Worm (Caenorhabditis elegans): ENCODE results near the gene grl-27.

Gene grl-27

DNA sequence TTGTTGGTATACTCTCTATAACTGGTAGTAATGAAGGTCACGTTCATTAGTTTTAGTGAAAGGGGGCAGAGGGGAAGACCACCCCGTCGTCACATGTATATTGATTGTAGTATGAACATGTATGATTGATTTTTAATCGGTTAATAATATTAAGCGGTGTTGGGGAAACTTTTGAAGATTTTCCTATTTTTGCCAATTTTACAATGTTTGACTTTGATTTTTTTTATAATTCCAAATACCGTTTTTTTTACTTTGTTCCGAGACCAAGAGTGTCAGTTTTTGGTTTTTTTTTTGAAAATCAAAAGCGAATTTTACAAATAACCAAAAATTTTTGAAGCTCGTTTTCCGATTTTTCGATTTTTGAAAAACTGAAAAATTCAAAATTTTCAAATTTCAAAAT lies 40.4 kb downstream of the grl-27 start, which contains the start of gene nhr-221:
TSS of gene nhr-221 (minus strand) at position 101 of the 400 bp plus-strand sequence.
- TF ChIP-seq ztf-29 (GFP tag; IDR thresholded peaks at IDR 0.05), result no peak
- TF ChIP-seq tab-1 (GFP tag; IDR thresholded peaks at IDR 0.05), result no peak
- no peak for TF ChIP-seq med-1 (GFP tag; optimal IDR thresholded peaks at IDR 0.05; ENCODE audit: insufficient read depth)
- TF ChIP-seq T22C8.4 (GFP tag; IDR thresholded peaks at IDR 0.05), result no peak
- TF ChIP-seq flt-1 (GFP tag; IDR thresholded peaks at IDR 0.05), result no peak
- no peak for TF ChIP-seq ztf-23 (GFP tag; IDR thresholded peaks at IDR 0.05)
- no peak for TF ChIP-seq ref-1 (GFP tag; conservative IDR thresholded peaks at IDR 0.05)
- no peak for TF ChIP-seq cog-1 (tag; optimal IDR thresholded peaks at IDR 0.05)
- TF ChIP-seq klf-2 (GFP tag; conservative IDR thresholded peaks at IDR 0.05), result no peak

DNA sequence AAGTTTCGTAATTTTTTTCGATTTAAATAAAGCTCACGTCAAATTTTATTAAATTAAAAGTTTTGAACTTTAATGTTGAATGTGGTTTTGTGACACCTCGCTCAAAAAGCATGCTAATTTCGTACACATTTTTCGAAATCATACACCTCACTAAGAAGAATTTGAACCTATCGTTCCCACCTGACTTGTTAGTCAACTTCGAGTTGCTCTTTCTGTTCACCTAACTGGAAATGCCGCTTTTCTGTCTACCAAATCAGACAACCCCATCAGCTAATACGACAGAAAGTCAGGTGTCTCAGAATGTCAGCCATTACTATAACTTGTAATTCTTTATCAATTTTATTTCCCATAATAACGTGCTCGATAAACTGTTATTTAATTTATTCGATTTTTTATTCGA lies 45.3 kb downstream of the grl-27 start, which contains the start of gene srbc-66:
TSS of gene srbc-66 (plus strand) at position 301 of the 400 bp plus-strand sequence.
- no peak for TF ChIP-seq med-1 (GFP tag; optimal IDR thresholded peaks at IDR 0.05; ENCODE audit: insufficient read depth)
- TF ChIP-seq cog-1 (tag; optimal IDR thresholded peaks at IDR 0.05), result no peak
- no peak for TF ChIP-seq ztf-23 (GFP tag; IDR thresholded peaks at IDR 0.05)
- TF ChIP-seq ztf-29 (GFP tag; IDR thresholded peaks at IDR 0.05), result no peak
- no peak for TF ChIP-seq ref-1 (GFP tag; conservative IDR thresholded peaks at IDR 0.05)
- no peak for TF ChIP-seq flt-1 (GFP tag; IDR thresholded peaks at IDR 0.05)
- TF ChIP-seq T22C8.4 (GFP tag; IDR thresholded peaks at IDR 0.05), result no peak

- TF ChIP-seq tab-1 (GFP tag; IDR thresholded peaks at IDR 0.05) (no peak), med-1 (GFP tag; optimal IDR thresholded peaks at IDR 0.05; ENCODE audit: insufficient read depth) (no peak), ref-1 (GFP tag; conservative IDR thresholded peaks at IDR 0.05) (no peak), cog-1 (tag; optimal IDR thresholded peaks at IDR 0.05) (no peak)
Observed at ce11 chrV:3526882-3527281, 48.8 kb downstream of the grl-27 start, which contains the start of gene str-260. str-260 (plus strand) TSS chrV:3527182.
